Worm (Caenorhabditis elegans): ENCODE results near the gene F09F7.5.

DNA sequence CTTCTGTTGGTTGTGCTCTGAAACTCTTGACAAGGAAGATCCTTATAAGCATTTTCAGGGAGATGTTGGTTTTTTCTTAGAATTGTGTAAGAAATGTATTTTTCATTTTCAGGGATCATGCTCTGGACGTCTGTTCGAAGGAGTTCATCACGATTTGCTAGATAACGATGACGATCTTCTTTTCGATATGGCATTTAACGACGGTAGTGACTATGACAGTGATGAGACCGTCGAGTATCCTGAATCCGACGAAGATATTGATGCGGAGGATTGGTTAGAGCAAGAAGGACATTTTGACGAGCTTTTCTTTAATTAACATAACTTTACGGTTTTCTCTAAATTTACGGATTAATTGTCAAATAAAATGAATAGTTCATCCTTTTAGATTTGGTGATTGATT, 42.0 kb downstream of the F09F7.5 start:
- TF ChIP-seq flt-1 (GFP tag; IDR thresholded peaks at IDR 0.05) (no peak), pes-1 (GFP tag; IDR thresholded peaks at IDR 0.05) (no peak), tbx-37 (GFP tag; conservative IDR thresholded peaks at IDR 0.05) (no peak), hmg-4 (GFP tag; optimal IDR thresholded peaks at IDR 0.05) (no peak), ceh-36 (tag; optimal IDR thresholded peaks at IDR 0.05) (no peak), scrt-1 (GFP tag; IDR thresholded peaks at IDR 0.05) (no peak), ama-1 (optimal IDR thresholded peaks at IDR 0.05) (no peak), ceh-13 (GFP tag; optimal IDR thresholded peaks at IDR 0.05) (no peak), aly-1 (tag; optimal IDR thresholded peaks at IDR 0.05) (no peak), hnd-1 (tag; optimal IDR thresholded peaks at IDR 0.05) (no peak), ets-7 (tag; optimal IDR thresholded peaks at IDR 0.05) (no peak), tbx-11 (GFP tag; IDR thresholded peaks at IDR 0.05) (no peak), F13C5.2 (tag; optimal IDR thresholded peaks at IDR 0.05) (no peak), hmbx-1 (tag; optimal IDR thresholded peaks at IDR 0.05) (no peak)

All from whole organism, early embryonic.